Fruit fly (Drosophila melanogaster): ENCODE results near the gene Ugt35B1.

Ugt35B1 gene

DNA sequence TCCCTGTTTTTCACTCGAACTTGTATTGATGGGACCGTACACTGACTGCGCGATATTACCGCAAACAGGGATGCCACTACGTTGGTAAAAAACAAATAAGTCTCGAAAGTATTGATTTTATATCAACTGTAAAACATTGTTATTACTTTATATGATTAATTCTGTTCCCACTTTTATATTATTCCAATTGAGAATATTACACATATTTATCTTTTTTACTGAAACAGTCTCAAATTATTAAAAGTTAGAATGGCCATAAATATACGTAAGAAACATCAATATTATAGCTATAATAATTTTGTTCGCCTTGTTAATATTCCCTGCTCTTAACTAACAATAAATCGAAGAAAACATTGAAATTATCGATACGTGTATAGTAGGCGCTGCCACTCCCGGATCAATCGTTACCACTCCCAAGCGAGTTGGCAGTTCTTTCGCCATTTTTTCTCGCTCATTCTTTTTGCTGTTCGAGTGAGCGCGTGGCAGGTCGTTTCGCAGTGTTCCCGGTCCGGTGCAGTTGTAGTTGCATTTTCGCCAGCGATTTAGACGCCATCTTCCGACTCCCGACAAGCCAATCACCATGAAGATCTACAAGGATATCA lies 39.9 kb upstream of the Ugt35B1 start, which contains the start of the genes SdhC and Tctp (continued):
- TF ChIP-seq Nf-YB (GFP tag; optimal IDR thresholded peaks at IDR 0.05) (peak; percentile 16), zen2 (GFP tag; IDR thresholded peaks at IDR 0.05; ENCODE audit: partially characterized antibody) (no peak), HLH4C (GFP tag; IDR thresholded peaks at IDR 0.05; ENCODE audit: partially characterized antibody) (no peak), kah (GFP tag; optimal IDR thresholded peaks at IDR 0.05) (peak; percentile 13), Dll (GFP tag; IDR thresholded peaks at IDR 0.05; ENCODE audit: partially characterized antibody) (peak; percentile 61; the same call in 3 of the 4 replicates), en (GFP tag; optimal IDR thresholded peaks at IDR 0.05) (no peak), schlank (tag; optimal IDR thresholded peaks at IDR 0.05) (no peak), H2.0 (GFP tag; IDR thresholded peaks at IDR 0.05) (no peak), Myb (GFP tag; optimal IDR thresholded peaks at IDR 0.05) (no peak), Sry-β (GFP tag; optimal IDR thresholded peaks at IDR 0.05) (no peak), chinmo (GFP tag; IDR thresholded peaks at IDR 0.05; ENCODE audit: partially characterized antibody) (no peak), h (optimal IDR thresholded peaks at IDR 0.05) (no peak), CG18262 (tag; optimal IDR thresholded peaks at IDR 0.05) (peak; percentile 62), mam (GFP tag; optimal IDR thresholded peaks at IDR 0.05) (peak; percentile 47), CG7839 (tag; optimal IDR thresholded peaks at IDR 0.05) (peak; percentile 23), dmrt11E (tag; optimal IDR thresholded peaks at IDR 0.05) (peak; percentile 47), pros (GFP tag; optimal IDR thresholded peaks at IDR 0.05) (no peak), Dek (tag; optimal IDR thresholded peaks at IDR 0.05) (peak; percentile 52), CG10366 (GFP tag; IDR thresholded peaks at IDR 0.05) (no peak), CG7963 (GFP tag; IDR thresholded peaks at IDR 0.05; ENCODE audit: partially characterized antibody) (no peak), gsb (GFP tag; IDR thresholded peaks at IDR 0.05) (no peak), CG10209 (GFP tag; optimal IDR thresholded peaks at IDR 0.05) (peak; percentile 12), CG1233 (GFP tag; optimal IDR thresholded peaks at IDR 0.05) (peak; percentile 13), cas (GFP tag; IDR thresholded peaks at IDR 0.05) (no peak), NFAT (GFP tag; IDR thresholded peaks at IDR 0.05) (peak; percentile 33; the same call in 1 of the 2 replicates), Rfx (GFP tag; IDR thresholded peaks at IDR 0.05) (peak; percentile 37), slp2 (GFP tag; optimal IDR thresholded peaks at IDR 0.05) (no peak), yki (optimal IDR thresholded peaks at IDR 0.05) (no peak), CG6689 (GFP tag; IDR thresholded peaks at IDR 0.05) (no peak), Atf3 (GFP tag; optimal IDR thresholded peaks at IDR 0.05) (no peak), zfh1 (GFP tag; IDR thresholded peaks at IDR 0.05) (no peak; the same call in 2 of the 3 replicates), Gsc (GFP tag; IDR thresholded peaks at IDR 0.05) (no peak), CG2889 (GFP tag; IDR thresholded peaks at IDR 0.05) (no peak), crc (GFP tag; optimal IDR thresholded peaks at IDR 0.05) (no peak), Kr (GFP tag; optimal IDR thresholded peaks at IDR 0.05) (no peak), al (GFP tag; IDR thresholded peaks at IDR 0.05) (no peak), CG4707 (GFP tag; optimal IDR thresholded peaks at IDR 0.05) (no peak), Lpt (GFP tag; optimal IDR thresholded peaks at IDR 0.05) (no peak), CG12104 (GFP tag; optimal IDR thresholded peaks at IDR 0.05) (peak; percentile 40), tin (GFP tag; optimal IDR thresholded peaks at IDR 0.05) (peak; percentile 49), CG17612 (GFP tag; IDR thresholded peaks at IDR 0.05) (no peak), CG6813 (GFP tag; optimal IDR thresholded peaks at IDR 0.05) (no peak), Scr (GFP tag; IDR thresholded peaks at IDR 0.05; ENCODE audit: partially characterized antibody) (peak; percentile 64), E2f1 (GFP tag; IDR thresholded peaks at IDR 0.05) (no peak), CG1603 (tag; optimal IDR thresholded peaks at IDR 0.05) (peak; percentile 36), ab (GFP tag; optimal IDR thresholded peaks at IDR 0.05) (peak; percentile 1), Sox102F (GFP tag; optimal IDR thresholded peaks at IDR 0.05) (no peak), CG15073 (GFP tag; optimal IDR thresholded peaks at IDR 0.05) (no peak), Gug (GFP tag; IDR thresholded peaks at IDR 0.05) (no peak; the same call in 3 of the 4 replicates), hb (GFP tag; IDR thresholded peaks at IDR 0.05; ENCODE audit: partially characterized antibody) (no peak), ems (GFP tag; optimal IDR thresholded peaks at IDR 0.05) (no peak)
